Worm (Caenorhabditis elegans) whole organism, late embryonic: ENCODE measurements around the gene chtb-2.

Experiments
- K09A11.1 ChIP-seq: sonication (generic microtip); optimal IDR thresholded peaks from 2 replicates; lab custom pipeline; 2017; ENCODE audit warnings: antibody characterized with exemption, mild to moderate bottlenecking, missing genetic modification characterization, missing compliant biosample characterization; ENCODE audit not compliant: insufficient read depth
- Y22D7AL.16 ChIP-seq: sonication (generic microtip); optimal IDR thresholded peaks from 2 replicates; lab custom pipeline; 2016; ENCODE audit warnings: missing genetic modification characterization, missing compliant biosample characterization
- ceh-14 ChIP-seq: sonication (generic microtip); optimal IDR thresholded peaks from 2 replicates; lab custom pipeline; 2016; ENCODE audit warnings: missing genotype, missing genetic modification characterization, missing compliant biosample characterization
- ceh-19 ChIP-seq: fragments of 200-800 bp; sonication (Bioruptor generic); optimal IDR thresholded peaks from 2 replicates; lab custom pipeline; 2018; ENCODE audit warnings: mild to moderate bottlenecking, missing genetic modification characterization, missing compliant biosample characterization
- ceh-2 ChIP-seq: sonication (generic microtip); optimal IDR thresholded peaks from 2 replicates; lab custom pipeline; 2016; ENCODE audit warnings: missing genotype, missing genetic modification characterization, missing compliant biosample characterization
- ceh-22 ChIP-seq: sonication (generic microtip); optimal IDR thresholded peaks from 2 replicates; lab custom pipeline; 2017; ENCODE audit warnings: missing biosample characterization, missing genetic modification characterization
- ceh-24 ChIP-seq: sonication (generic microtip); optimal IDR thresholded peaks from 2 replicates; lab custom pipeline; 2016; ENCODE audit warnings: mild to moderate bottlenecking, missing genetic modification characterization, missing compliant biosample characterization
- ceh-30 ChIP-seq: fragments of 150-350 bp; optimal IDR thresholded peaks from 2 replicates; lab custom pipeline; 2014; ENCODE audit warnings: missing biosample characterization, missing genetic modification characterization
- ceh-48 ChIP-seq: sonication (generic microtip); optimal IDR thresholded peaks from 2 replicates; lab custom pipeline; 2016; ENCODE audit warnings: missing genetic modification characterization, inconsistent platforms, missing compliant biosample characterization
- ceh-6 ChIP-seq: fragments of 200-800 bp; sonication (Bioruptor generic); optimal IDR thresholded peaks from 2 replicates; lab custom pipeline; 2018; ENCODE audit warnings: mild to moderate bottlenecking, missing genetic modification characterization, missing compliant biosample characterization
- dve-1 ChIP-seq: sonication (generic microtip); optimal IDR thresholded peaks from 2 replicates; lab custom pipeline; 2017; ENCODE audit warnings: antibody characterized with exemption, mild to moderate bottlenecking, missing genetic modification characterization, missing compliant biosample characterization
- elt-2 ChIP-seq: sonication (generic microtip); optimal IDR thresholded peaks from 2 replicates; lab custom pipeline; 2016; ENCODE audit warnings: missing genetic modification reagents, missing genetic modification characterization, missing compliant biosample characterization
- elt-4 ChIP-seq: sonication (generic microtip); optimal IDR thresholded peaks from 2 replicates; lab custom pipeline; 2016; ENCODE audit warnings: missing genetic modification characterization, missing compliant biosample characterization
- ets-4 ChIP-seq: sonication (generic microtip); optimal IDR thresholded peaks from 2 replicates; lab custom pipeline; 2016; ENCODE audit warnings: missing genetic modification characterization, missing compliant biosample characterization
- eyg-1 ChIP-seq: sonication (generic microtip); optimal IDR thresholded peaks from 2 replicates; lab custom pipeline; 2016; ENCODE audit warnings: missing genotype, missing genetic modification characterization, missing compliant biosample characterization
- fkh-10 ChIP-seq: fragments of 150-350 bp; optimal IDR thresholded peaks from 2 replicates; lab custom pipeline; 2014; ENCODE audit warnings: missing biosample characterization, missing genetic modification reagents, missing genetic modification characterization
- fkh-6 ChIP-seq: sonication (generic microtip); optimal IDR thresholded peaks from 2 replicates; lab custom pipeline; 2016; ENCODE audit warnings: missing genetic modification characterization, missing compliant biosample characterization
- gmeb-2 ChIP-seq: sonication (generic microtip); optimal IDR thresholded peaks from 2 replicates; lab custom pipeline; 2016; ENCODE audit warnings: missing genetic modification characterization, inconsistent platforms, missing compliant biosample characterization
- hlh-13 ChIP-seq: fragments of 200-800 bp; sonication (Bioruptor generic); optimal IDR thresholded peaks from 2 replicates; lab custom pipeline; 2018; ENCODE audit warnings: mild to moderate bottlenecking, missing genetic modification characterization, missing compliant biosample characterization
- hlh-6 ChIP-seq: sonication (generic microtip); optimal IDR thresholded peaks from 2 replicates; lab custom pipeline; 2016; ENCODE audit warnings: missing genotype, missing genetic modification characterization, missing compliant biosample characterization
- lim-6 ChIP-seq: sonication (generic microtip); optimal IDR thresholded peaks from 2 replicates; lab custom pipeline; 2016; ENCODE audit warnings: missing genetic modification characterization, missing compliant biosample characterization
- mec-3 ChIP-seq: sonication (generic microtip); optimal IDR thresholded peaks from 2 replicates; lab custom pipeline; 2016; ENCODE audit warnings: borderline replicate concordance, missing genetic modification characterization, missing compliant biosample characterization
- nfya-1 ChIP-seq: sonication (generic microtip); optimal IDR thresholded peaks from 2 replicates; lab custom pipeline; 2017; ENCODE audit warnings: missing genetic modification characterization, mild to moderate bottlenecking, missing compliant biosample characterization, antibody characterized with exemption, moderate library complexity
- pax-1 ChIP-seq: fragments of 150-350 bp; optimal IDR thresholded peaks from 2 replicates; lab custom pipeline; 2014; ENCODE audit warnings: missing biosample characterization, missing genetic modification characterization
- pha-2 ChIP-seq: sonication (generic microtip); optimal IDR thresholded peaks from 2 replicates; lab custom pipeline; 2017; ENCODE audit warnings: mild to moderate bottlenecking, missing genetic modification characterization, missing compliant biosample characterization
- pha-4 ChIP-seq: fragments of 150-350 bp; optimal IDR thresholded peaks from 2 replicates; lab custom pipeline; 2018; ENCODE audit warnings: missing biosample characterization, missing genetic modification reagents, missing genetic modification characterization
- pqm-1 ChIP-seq: sonication (generic microtip); optimal IDR thresholded peaks from 2 replicates; lab custom pipeline; 2016; ENCODE audit warnings: missing genetic modification characterization, missing compliant biosample characterization
- ref-2 ChIP-seq: sonication (generic microtip); optimal IDR thresholded peaks from 2 replicates; lab custom pipeline; 2016; ENCODE audit warnings: missing genetic modification characterization, missing compliant biosample characterization
- rnt-1 ChIP-seq: sonication (generic microtip); optimal IDR thresholded peaks from 2 replicates; lab custom pipeline; 2016; ENCODE audit warnings: missing genetic modification characterization, missing compliant biosample characterization
- sox-4 ChIP-seq: sonication (generic microtip); optimal IDR thresholded peaks from 2 replicates; lab custom pipeline; 2017; ENCODE audit warnings: mild to moderate bottlenecking, missing genetic modification characterization, inconsistent platforms, missing compliant biosample characterization
- syd-9 ChIP-seq: sonication (generic microtip); optimal IDR thresholded peaks from 2 replicates; lab custom pipeline; 2016; ENCODE audit warnings: mild to moderate bottlenecking, missing genetic modification characterization, moderate library complexity, missing compliant biosample characterization
- tbx-2 ChIP-seq: sonication (generic microtip); optimal IDR thresholded peaks from 2 replicates; lab custom pipeline; 2016; ENCODE audit warnings: missing genetic modification characterization, missing compliant biosample characterization
- ttx-3 ChIP-seq: sonication (generic microtip); optimal IDR thresholded peaks from 2 replicates; lab custom pipeline; 2016; ENCODE audit warnings: missing genetic modification reagents, missing genetic modification characterization, missing compliant biosample characterization
- unc-3 ChIP-seq, 2 experiments: fragments of 200-800 bp in 1 of 2; sonication (Bioruptor generic) in 1 of 2; sonication (generic microtip) in 1 of 2; conservative IDR thresholded peaks in 1 of 2; optimal IDR thresholded peaks in 1 of 2; 2 replicates each; pipeline versions ENCODE4 v1.3.6 to Lab custom; 2016 to 2022; ENCODE audit warnings: missing compliant biosample characterization in 2 of 2, missing genetic modification characterization in 2 of 2, missing genetic modification reagents in 1 of 2
- unc-55 ChIP-seq: sonication (generic microtip); optimal IDR thresholded peaks from 2 replicates; lab custom pipeline; 2017; ENCODE audit warnings: missing biosample characterization, missing genetic modification reagents, missing genetic modification characterization
- ztf-16 ChIP-seq: sonication (generic microtip); optimal IDR thresholded peaks from 2 replicates; lab custom pipeline; 2017; ENCODE audit warnings: missing genetic modification characterization, missing compliant biosample characterization

chtb-2 gene

ce11 chrIII:6453665-6454064, 29.4 kb upstream of the chtb-2 start (continued):
- TF ChIP-seq ceh-30 (peak; percentile 37), pha-2 (tag; lab: Kevin White, UChicago) (peak; percentile 17), hlh-6 (tag; lab: Kevin White, UChicago) (no peak), rnt-1 (tag; lab: Kevin White, UChicago) (peak; percentile 41), fkh-6 (tag; lab: Kevin White, UChicago) (peak; percentile 56), elt-4 (tag; lab: Kevin White, UChicago) (no peak), syd-9 (tag; lab: Kevin White, UChicago) (peak; percentile 33), K09A11.1 (peak; percentile 19), ttx-3 (tag; lab: Kevin White, UChicago) (peak; percentile 62), Y22D7AL.16 (no peak), ceh-19 (GFP tag; lab: Kevin White, UChicago) (peak; percentile 77), pax-1 (tag; lab: Kevin White, UChicago) (no peak), lim-6 (peak; percentile 26), ztf-16 (peak; percentile 74), ets-4 (tag; lab: Kevin White, UChicago) (peak; percentile 31), mec-3 (tag; lab: Kevin White, UChicago) (no peak), ceh-14 (tag; lab: Kevin White, UChicago) (peak; percentile 68), gmeb-2 (tag; lab: Kevin White, UChicago) (peak; percentile 55), pqm-1 (tag; lab: Kevin White, UChicago) (peak; percentile 32), ceh-48 (tag; lab: Kevin White, UChicago) (peak; percentile 8), ceh-24 (no peak), ref-2 (tag; lab: Kevin White, UChicago) (peak; percentile 32), tbx-2 (tag; lab: Kevin White, UChicago) (peak; percentile 78), elt-2 (peak; percentile 80), ceh-22 (tag; lab: Kevin White, UChicago) (no peak), unc-55 (GFP tag; lab: Kevin White, UChicago) (no peak), unc-3 (GFP tag; conservative IDR thresholded peaks at IDR 0.05; lab: Robert Waterston, UW) (no peak), unc-3 (tag; optimal IDR thresholded peaks at IDR 0.05; lab: Kevin White, UChicago) (peak; percentile 36), sox-4 (tag; lab: Kevin White, UChicago) (peak; percentile 60), nfya-1 (tag; lab: Kevin White, UChicago) (peak; percentile 83), ceh-6 (GFP tag; lab: Kevin White, UChicago) (no peak)
- TF ChIP-seq, all 69 proteins: peak for 44

- no peak for TF ChIP-seq ceh-2 (tag; lab: Kevin White, UChicago)
- TF ChIP-seq fkh-10 (GFP tag; lab: Kevin White, UChicago) = no peak
Measured at ce11 chrIII:6454183-6454582, 28.8 kb upstream of the chtb-2 start, which contains the start of gene jhdm-1. Gene jhdm-1, plus strand, starts transcription at chrIII:6454483.

ce11 chrIII:6459820-6460219, 23.2 kb upstream of the chtb-2 start, which contains the start of gene algn-1:
Gene algn-1, plus strand, starts transcription at chrIII:6460120.
- no peak for TF ChIP-seq nfya-1 (tag; lab: Kevin White, UChicago)

ce11 chrIII:6462610-6463009, 20.4 kb upstream of the chtb-2 start, which contains the start of gene T26A5.8:
Gene T26A5.8, minus strand, starts transcription at chrIII:6462856.
- TF ChIP-seq dve-1 (tag; lab: Kevin White, UChicago) (no peak), ceh-22 (tag; lab: Kevin White, UChicago) (no peak)

ce11 chrIII:6463679-6464078, 19.3 kb upstream of the chtb-2 start, which contains the start of gene dlc-1:
Gene dlc-1, minus strand, starts transcription at chrIII:6463779.
- no peak for TF ChIP-seq pha-4
- TF ChIP-seq hlh-13 (GFP tag; lab: Kevin White, UChicago) = no peak
- TF ChIP-seq eyg-1 = no peak
